Fruit fly (Drosophila melanogaster): ENCODE data around the gene CG5439.

CG5439 gene

DNA sequence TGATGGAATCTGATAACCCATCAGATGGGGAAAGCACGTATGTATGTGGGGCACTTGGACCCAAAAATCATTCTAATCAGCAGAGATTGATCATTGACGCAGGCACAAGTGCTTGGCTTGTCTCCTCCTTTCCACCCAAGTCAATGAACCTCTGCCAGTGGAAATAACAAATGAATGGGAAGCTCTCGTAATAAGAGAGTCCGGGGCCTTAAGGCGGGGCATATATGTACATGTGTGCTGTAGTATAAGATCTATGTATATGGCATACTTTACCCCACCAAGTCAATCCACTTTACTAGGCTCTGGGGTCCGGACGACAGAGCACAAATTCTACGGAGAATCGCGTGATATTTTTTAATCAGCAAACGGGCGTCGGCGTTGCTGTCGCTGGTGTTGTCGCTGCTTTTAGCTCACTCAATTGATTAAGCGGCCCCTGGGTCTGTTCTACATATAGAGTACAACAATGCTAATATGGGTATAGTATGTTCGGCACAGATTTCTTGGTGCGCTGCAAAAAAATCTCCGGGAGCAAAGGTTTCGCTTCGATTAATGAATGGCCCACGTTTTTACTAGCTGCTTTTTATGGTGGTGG is 29.2 kb downstream of the CG5439 start (continued):
- no peak for TF ChIP-seq run (tag; optimal IDR thresholded peaks at IDR 0.05)
- no peak for TF ChIP-seq MESR4 (GFP tag; optimal IDR thresholded peaks at IDR 0.05)
- no peak for TF ChIP-seq eyg (GFP tag; optimal IDR thresholded peaks at IDR 0.05)
- TF ChIP-seq crol (GFP tag; IDR thresholded peaks at IDR 0.05), result peak; percentile 34; the same call in 1 of the 2 replicates
- TF ChIP-seq sd (tag; optimal IDR thresholded peaks at IDR 0.05), result peak; percentile 81
- no peak for TF ChIP-seq Gsc (GFP tag; IDR thresholded peaks at IDR 0.05)
- TF ChIP-seq CG30431 (GFP tag; optimal IDR thresholded peaks at IDR 0.05), result no peak
- TF ChIP-seq CG4328 (GFP tag; optimal IDR thresholded peaks at IDR 0.05), result peak; percentile 21
- no peak for TF ChIP-seq Bgb (GFP tag; IDR thresholded peaks at IDR 0.05; ENCODE audit: partially characterized antibody)
- peak; percentile 93 for TF ChIP-seq cwo (GFP tag; optimal IDR thresholded peaks at IDR 0.05)
- TF ChIP-seq CG17802 (tag; optimal IDR thresholded peaks at IDR 0.05), result no peak
- TF ChIP-seq CG8089 (GFP tag; optimal IDR thresholded peaks at IDR 0.05), result no peak
- TF ChIP-seq CG5245 (GFP tag; optimal IDR thresholded peaks at IDR 0.05), result no peak
- peak; percentile 35 for TF ChIP-seq B-H2 (GFP tag; optimal IDR thresholded peaks at IDR 0.05)
- peak; percentile 37 for TF ChIP-seq CG13894 (tag; optimal IDR thresholded peaks at IDR 0.05)
- TF ChIP-seq mirr (GFP tag; optimal IDR thresholded peaks at IDR 0.05), result peak; percentile 23
- TF ChIP-seq sens (GFP tag), result peak; percentile 63
- TF ChIP-seq CG1233 (GFP tag; optimal IDR thresholded peaks at IDR 0.05), result peak; percentile 32

DNA sequence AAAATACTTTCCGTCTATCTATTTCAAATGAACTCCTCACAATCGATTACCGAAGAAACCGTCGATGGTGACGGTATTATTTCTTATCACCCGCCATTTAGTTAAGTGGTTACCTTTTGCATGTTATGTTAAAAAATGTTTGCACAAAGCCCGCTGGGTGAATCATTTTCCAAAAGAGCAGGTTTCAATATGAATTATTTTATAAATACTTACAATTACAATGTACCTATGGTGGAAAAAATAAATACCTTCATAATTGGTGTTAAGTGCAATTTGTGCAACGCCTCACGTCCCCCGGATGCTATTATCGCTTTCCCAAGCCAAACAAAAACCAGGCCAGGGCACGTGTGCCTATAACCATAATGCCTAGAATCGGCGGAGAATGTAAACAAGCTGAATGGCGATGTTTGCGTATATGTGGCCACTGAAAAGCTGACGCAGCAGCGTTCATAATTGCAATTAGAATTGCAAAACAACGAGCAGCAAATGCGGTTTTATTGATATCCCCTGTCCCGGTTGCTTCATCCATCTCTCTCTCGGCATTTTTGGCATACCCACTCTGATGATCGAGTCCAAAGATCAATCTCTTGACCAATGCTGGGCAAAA is 30.0 kb downstream of the CG5439 start:
- TF ChIP-seq da (GFP tag; optimal IDR thresholded peaks at IDR 0.05) (no peak), CG6791 (GFP tag; IDR thresholded peaks at IDR 0.05; ENCODE audit: partially characterized antibody) (no peak), CG43689 (GFP tag; IDR thresholded peaks at IDR 0.05) (no peak), CG7745 (tag; optimal IDR thresholded peaks at IDR 0.05) (no peak), CG4404 (GFP tag; IDR thresholded peaks at IDR 0.05) (no peak), CG10267 (tag; optimal IDR thresholded peaks at IDR 0.05) (no peak), gce (GFP tag; IDR thresholded peaks at IDR 0.05) (no peak), Ravus (GFP tag; IDR thresholded peaks at IDR 0.05) (no peak), exex (tag; optimal IDR thresholded peaks at IDR 0.05) (peak; percentile 19), corto (GFP tag; optimal IDR thresholded peaks at IDR 0.05) (no peak), CG6813 (GFP tag; optimal IDR thresholded peaks at IDR 0.05) (no peak), CG31224 (GFP tag; IDR thresholded peaks at IDR 0.05) (no peak), Doc2 (GFP tag; IDR thresholded peaks at IDR 0.05) (no peak), Dip3 (GFP tag; optimal IDR thresholded peaks at IDR 0.05) (no peak), CG15011 (GFP tag; optimal IDR thresholded peaks at IDR 0.05) (no peak), CG11695 (GFP tag; IDR thresholded peaks at IDR 0.05) (no peak), CG10431 (GFP tag; optimal IDR thresholded peaks at IDR 0.05) (no peak), Drgx (GFP tag; IDR thresholded peaks at IDR 0.05) (0 out of 2 replicates have a peak, but pooled peaks have one; percentile 23), chif (GFP tag; optimal IDR thresholded peaks at IDR 0.05) (no peak), fd96Cb (tag; optimal IDR thresholded peaks at IDR 0.05) (no peak), fd64A (GFP tag; optimal IDR thresholded peaks at IDR 0.05) (no peak), CG7963 (GFP tag; IDR thresholded peaks at IDR 0.05; ENCODE audit: partially characterized antibody) (0 out of 3 replicates have a peak, but pooled peaks have one; percentile 18), BtbVII (GFP tag; optimal IDR thresholded peaks at IDR 0.05) (no peak), Med (GFP tag) (peak; percentile 6)
